Worm (Caenorhabditis elegans): ENCODE measurements around the gene srx-128.

- no peak for TF ChIP-seq elt-3 (tag; optimal IDR thresholded peaks at IDR 0.05)
- TF ChIP-seq unc-120 (tag; optimal IDR thresholded peaks at IDR 0.05; ENCODE audit: poor library complexity, severe bottlenecking) = no peak
- TF ChIP-seq mep-1 (tag; optimal IDR thresholded peaks at IDR 0.05) = no peak
- no peak for TF ChIP-seq nhr-12 (tag; optimal IDR thresholded peaks at IDR 0.05)
- no peak for TF ChIP-seq snpc-4 (tag; optimal IDR thresholded peaks at IDR 0.05)
- TF ChIP-seq unc-62 (GFP tag; optimal IDR thresholded peaks at IDR 0.05) = no peak
- TF ChIP-seq nhr-28 (tag; optimal IDR thresholded peaks at IDR 0.05) = no peak
- TF ChIP-seq ztf-11 (tag; optimal IDR thresholded peaks at IDR 0.05) = no peak
- no peak for TF ChIP-seq unc-39 (tag; optimal IDR thresholded peaks at IDR 0.05)
- TF ChIP-seq ces-1 (GFP tag; optimal IDR thresholded peaks at IDR 0.05) = no peak
- no peak for TF ChIP-seq hlh-1 (tag; optimal IDR thresholded peaks at IDR 0.05)
- no peak for TF ChIP-seq elt-1 (tag; optimal IDR thresholded peaks at IDR 0.05; ENCODE audit: borderline replicate concordance, insufficient read depth)
- no peak for TF ChIP-seq mab-5 (tag; optimal IDR thresholded peaks at IDR 0.05)
- TF ChIP-seq blmp-1 (tag; optimal IDR thresholded peaks at IDR 0.05) = no peak
Measured at ce11 chrV:13822752-13823151, 14.5 kb upstream of the srx-128 start, which contains the start of gene hpo-31.
